Worm (Caenorhabditis elegans): ENCODE data around the gene Y77E11A.7.

- no peak for TF ChIP-seq elt-4 (tag; optimal IDR thresholded peaks at IDR 0.05)
- no peak for TF ChIP-seq ttx-3 (tag; optimal IDR thresholded peaks at IDR 0.05)
- TF ChIP-seq ama-1 (optimal IDR thresholded peaks at IDR 0.05) = no peak
- no peak for TF ChIP-seq unc-3 (GFP tag; conservative IDR thresholded peaks at IDR 0.05)
- no peak for TF ChIP-seq unc-3 (tag; optimal IDR thresholded peaks at IDR 0.05)
- TF ChIP-seq nhr-11 (tag; optimal IDR thresholded peaks at IDR 0.05) = no peak
- no peak for TF ChIP-seq unc-55 (GFP tag; optimal IDR thresholded peaks at IDR 0.05)
These were observed 23.9 kb upstream of the Y77E11A.7 start for ce11 chrIV:1443514-1443913.

All from whole organism, late embryonic.